Fruit fly (Drosophila melanogaster): ENCODE results near the gene CG42762.

The CG42762 gene

dm6 chr2L:8156682-8157081, 12.8 kb upstream of the CG42762 start (continued):
- TF ChIP-seq Dip3 (GFP tag; optimal IDR thresholded peaks at IDR 0.05) = peak; percentile 76
- TF ChIP-seq CG3838 (GFP tag; optimal IDR thresholded peaks at IDR 0.05) = no peak
- TF ChIP-seq emc (GFP tag; optimal IDR thresholded peaks at IDR 0.05) = peak; percentile 6
- TF ChIP-seq HLHmδ (GFP tag; optimal IDR thresholded peaks at IDR 0.05) = no peak
- peak; percentile 30 for TF ChIP-seq odd (GFP tag; optimal IDR thresholded peaks at IDR 0.05)
- TF ChIP-seq MTF-1 (GFP tag; optimal IDR thresholded peaks at IDR 0.05; ENCODE audit: borderline replicate concordance) = peak; percentile 47
- TF ChIP-seq Side (GFP tag; optimal IDR thresholded peaks at IDR 0.05) = peak; percentile 69
- peak; percentile 54 for TF ChIP-seq CG12155 (GFP tag; optimal IDR thresholded peaks at IDR 0.05)
- TF ChIP-seq Hr39 (optimal IDR thresholded peaks at IDR 0.05) = no peak
- TF ChIP-seq nom (GFP tag; optimal IDR thresholded peaks at IDR 0.05) = peak; percentile 4
- peak; percentile 79 for TF ChIP-seq Xbp1 (GFP tag; optimal IDR thresholded peaks at IDR 0.05)
- TF ChIP-seq chm (GFP tag; IDR thresholded peaks at IDR 0.05) = 0 out of 2 replicates have a peak, but pooled peaks have one; percentile 18
- TF ChIP-seq Asciz (GFP tag; optimal IDR thresholded peaks at IDR 0.05) = peak; percentile 40
- TF ChIP-seq scrt (GFP tag; optimal IDR thresholded peaks at IDR 0.05) = peak; percentile 95
- no peak for TF ChIP-seq sima (GFP tag; optimal IDR thresholded peaks at IDR 0.05)
- peak; percentile 76 for TF ChIP-seq PHDP (tag; optimal IDR thresholded peaks at IDR 0.05)
- TF ChIP-seq CG11560 (tag; IDR thresholded peaks at IDR 0.05) = 0 out of 3 replicates have a peak, but pooled peaks have one; percentile 14
- peak; percentile 6 for TF ChIP-seq CG2875 (GFP tag; optimal IDR thresholded peaks at IDR 0.05)
- TF ChIP-seq tin (GFP tag; optimal IDR thresholded peaks at IDR 0.05) = peak; percentile 76
- peak; percentile 7 for TF ChIP-seq CG10274 (GFP tag; optimal IDR thresholded peaks at IDR 0.05)
- peak; percentile 87 for TF ChIP-seq CG2120 (GFP tag; optimal IDR thresholded peaks at IDR 0.05)
- TF ChIP-seq CG13123 (GFP tag; optimal IDR thresholded peaks at IDR 0.05) = peak; percentile 24
- TF ChIP-seq az2 (GFP tag; optimal IDR thresholded peaks at IDR 0.05) = peak; percentile 62
- no peak for TF ChIP-seq CG15073 (GFP tag; optimal IDR thresholded peaks at IDR 0.05)
- peak; percentile 20 for TF ChIP-seq luna (GFP tag; optimal IDR thresholded peaks at IDR 0.05)
- TF ChIP-seq Ptx1 (GFP tag; IDR thresholded peaks at IDR 0.05) = peak; percentile 64
- peak; percentile 70 for TF ChIP-seq CG31441 (GFP tag; IDR thresholded peaks at IDR 0.05)
- no peak for TF ChIP-seq CG43689 (GFP tag; IDR thresholded peaks at IDR 0.05)
- TF ChIP-seq ase (GFP tag; IDR thresholded peaks at IDR 0.05) = 0 out of 3 replicates have a peak, but pooled peaks have one; percentile 47
- TF ChIP-seq HmgZ (tag; optimal IDR thresholded peaks at IDR 0.05) = peak; percentile 80
- no peak for TF ChIP-seq Oaz (GFP tag; IDR thresholded peaks at IDR 0.05)
- peak; percentile 39 for TF ChIP-seq run (tag; optimal IDR thresholded peaks at IDR 0.05)
- no peak for TF ChIP-seq dati (GFP tag; IDR thresholded peaks at IDR 0.05)
- TF ChIP-seq gfzf (GFP tag; optimal IDR thresholded peaks at IDR 0.05) = peak; percentile 23
- TF ChIP-seq BEAF-32 (GFP tag; optimal IDR thresholded peaks at IDR 0.05) = peak; percentile 43
- TF ChIP-seq NK7.1 (GFP tag; optimal IDR thresholded peaks at IDR 0.05) = peak; percentile 51
- TF ChIP-seq CG8089 (GFP tag; optimal IDR thresholded peaks at IDR 0.05) = peak; percentile 28
- no peak for TF ChIP-seq CG17802 (tag; optimal IDR thresholded peaks at IDR 0.05)
- TF ChIP-seq CG10979 (tag; optimal IDR thresholded peaks at IDR 0.05) = peak; percentile 64
- peak; percentile 11 for TF ChIP-seq jing (GFP tag; optimal IDR thresholded peaks at IDR 0.05)
- TF ChIP-seq hb (GFP tag; IDR thresholded peaks at IDR 0.05; ENCODE audit: partially characterized antibody) = no peak
- TF ChIP-seq Deaf1 (tag; optimal IDR thresholded peaks at IDR 0.05) = peak; percentile 15
- no peak for TF ChIP-seq Lpt (GFP tag; optimal IDR thresholded peaks at IDR 0.05)
- no peak for TF ChIP-seq pfk (GFP tag; optimal IDR thresholded peaks at IDR 0.05)
- TF ChIP-seq CG16813 (GFP tag; IDR thresholded peaks at IDR 0.05; ENCODE audit: partially characterized antibody) = 0 out of 3 replicates have a peak, but pooled peaks have one; percentile 16
- peak; percentile 75 for TF ChIP-seq CG7928 (GFP tag; optimal IDR thresholded peaks at IDR 0.05)
- TF ChIP-seq knrl (GFP tag; IDR thresholded peaks at IDR 0.05; ENCODE audit: partially characterized antibody) = no peak
- TF ChIP-seq CG13287 (GFP tag; IDR thresholded peaks at IDR 0.05; ENCODE audit: partially characterized antibody) = peak; percentile 47; the same call in 1 of the 2 replicates
- TF ChIP-seq CG7745 (tag; optimal IDR thresholded peaks at IDR 0.05) = no peak
- TF ChIP-seq CG6813 (GFP tag; optimal IDR thresholded peaks at IDR 0.05) = no peak
